Worm (Caenorhabditis elegans): ENCODE results near the gene K01A6.6.
A peak's percentile ranks its signal among the peaks of the same experiment; 100 is the strongest.

Gene K01A6.6

DNA sequence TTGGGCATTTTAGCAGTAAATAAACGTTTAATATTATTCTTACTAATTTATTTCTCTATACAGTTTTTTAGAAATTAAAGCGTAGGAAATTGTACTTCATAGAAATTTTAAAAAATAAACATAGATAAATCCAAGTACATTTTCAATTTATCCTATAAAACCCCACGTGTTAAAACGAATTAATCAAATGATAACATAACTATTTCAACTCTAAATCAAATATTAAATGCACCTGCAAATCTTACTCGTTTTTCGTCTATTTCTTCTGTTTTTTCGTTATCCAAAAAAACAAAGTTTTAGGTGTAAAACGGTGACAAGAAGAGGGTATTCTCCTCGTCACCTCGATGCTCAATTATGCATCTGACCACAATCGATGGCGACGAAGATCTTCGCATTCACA is at the start of gene K01A6.6:
Gene K01A6.6 (plus strand): TSS at position 301 of the 400 bp plus-strand sequence.
- TF ChIP-seq flt-1 (GFP tag; IDR thresholded peaks at IDR 0.05) (no peak), ref-1 (GFP tag; conservative IDR thresholded peaks at IDR 0.05) (no peak), tab-1 (GFP tag; IDR thresholded peaks at IDR 0.05) (no peak), ztf-29 (GFP tag; IDR thresholded peaks at IDR 0.05) (no peak), med-1 (GFP tag; optimal IDR thresholded peaks at IDR 0.05; ENCODE audit: insufficient read depth) (no peak), klf-2 (GFP tag; conservative IDR thresholded peaks at IDR 0.05) (no peak), T22C8.4 (GFP tag; IDR thresholded peaks at IDR 0.05) (no peak), ztf-23 (GFP tag; IDR thresholded peaks at IDR 0.05) (no peak), cog-1 (tag; optimal IDR thresholded peaks at IDR 0.05) (no peak)

ce11 chrIV:11688018-11688417 is 47.1 kb upstream of the K01A6.6 start, which contains the start of gene ZK792.5:
ZK792.5 (minus strand) TSS chrIV:11688118.
- TF ChIP-seq med-1 (GFP tag; optimal IDR thresholded peaks at IDR 0.05; ENCODE audit: insufficient read depth) (no peak), ref-1 (GFP tag; conservative IDR thresholded peaks at IDR 0.05) (no peak), tab-1 (GFP tag; IDR thresholded peaks at IDR 0.05) (no peak), T22C8.4 (GFP tag; IDR thresholded peaks at IDR 0.05) (no peak), flt-1 (GFP tag; IDR thresholded peaks at IDR 0.05) (no peak), klf-2 (GFP tag; conservative IDR thresholded peaks at IDR 0.05) (no peak), ztf-23 (GFP tag; IDR thresholded peaks at IDR 0.05) (no peak), cog-1 (tag; optimal IDR thresholded peaks at IDR 0.05) (no peak), ztf-29 (GFP tag; IDR thresholded peaks at IDR 0.05) (no peak)

DNA sequence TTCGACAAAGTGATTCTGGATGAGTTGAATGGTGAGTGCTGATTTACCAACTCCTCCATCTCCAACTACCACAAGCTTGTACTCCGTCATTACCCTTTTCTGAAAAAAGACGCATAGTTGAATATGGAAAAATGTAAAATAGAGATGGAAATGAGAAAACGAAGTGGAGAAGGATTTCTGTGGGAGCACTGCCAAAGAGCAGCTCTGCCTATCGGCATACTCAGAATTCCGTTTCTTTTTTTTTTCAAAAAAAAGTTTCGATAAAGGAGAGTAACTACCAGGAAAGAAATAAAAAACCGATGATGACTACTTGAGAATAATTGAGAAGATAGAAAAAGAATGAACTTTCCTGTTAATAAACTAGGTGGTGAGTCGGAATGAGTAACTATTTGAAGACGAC is 44.1 kb upstream of the K01A6.6 start, which contains the start of gene let-60:
Gene let-60 (minus strand): TSS at position 101 of the 400 bp plus-strand sequence.
- TF ChIP-seq klf-2 (GFP tag; conservative IDR thresholded peaks at IDR 0.05) (no peak), med-1 (GFP tag; optimal IDR thresholded peaks at IDR 0.05; ENCODE audit: insufficient read depth) (no peak), flt-1 (GFP tag; IDR thresholded peaks at IDR 0.05) (no peak), T22C8.4 (GFP tag; IDR thresholded peaks at IDR 0.05) (no peak), ztf-23 (GFP tag; IDR thresholded peaks at IDR 0.05) (no peak), cog-1 (tag; optimal IDR thresholded peaks at IDR 0.05) (no peak), ztf-29 (GFP tag; IDR thresholded peaks at IDR 0.05) (no peak), ref-1 (GFP tag; conservative IDR thresholded peaks at IDR 0.05) (no peak), tab-1 (GFP tag; IDR thresholded peaks at IDR 0.05) (no peak)

DNA sequence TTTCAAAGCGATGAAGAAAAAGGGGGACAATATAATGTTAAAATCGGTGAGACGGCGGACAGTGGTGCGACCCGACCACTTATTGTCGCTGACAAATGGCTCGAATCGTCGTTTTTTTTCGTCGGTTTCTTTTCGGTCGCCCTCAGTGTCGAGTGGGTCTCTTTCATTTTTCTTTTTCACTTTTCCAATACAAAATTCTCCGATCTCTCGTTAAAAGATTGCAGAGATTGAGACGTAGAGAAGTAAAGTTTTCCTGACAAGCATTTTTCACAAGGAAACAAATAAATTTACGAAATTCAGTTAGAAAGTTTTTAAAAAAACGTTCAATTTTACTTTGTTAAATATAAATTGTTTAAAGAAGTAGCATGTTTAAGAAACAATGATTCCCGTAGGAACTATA is 43.6 kb upstream of the K01A6.6 start:
- no peak for TF ChIP-seq med-1 (GFP tag; optimal IDR thresholded peaks at IDR 0.05; ENCODE audit: insufficient read depth)
- TF ChIP-seq flt-1 (GFP tag; IDR thresholded peaks at IDR 0.05) = no peak
- TF ChIP-seq tab-1 (GFP tag; IDR thresholded peaks at IDR 0.05) = no peak
- no peak for TF ChIP-seq ztf-23 (GFP tag; IDR thresholded peaks at IDR 0.05)
- no peak for TF ChIP-seq cog-1 (tag; optimal IDR thresholded peaks at IDR 0.05)
- no peak for TF ChIP-seq ref-1 (GFP tag; conservative IDR thresholded peaks at IDR 0.05)
- no peak for TF ChIP-seq ztf-29 (GFP tag; IDR thresholded peaks at IDR 0.05)
- TF ChIP-seq klf-2 (GFP tag; conservative IDR thresholded peaks at IDR 0.05) = no peak
- no peak for TF ChIP-seq T22C8.4 (GFP tag; IDR thresholded peaks at IDR 0.05)

- peak; percentile 10; the same call in 1 of the 2 replicates for TF ChIP-seq ztf-29 (GFP tag; IDR thresholded peaks at IDR 0.05)
- TF ChIP-seq klf-2 (GFP tag; conservative IDR thresholded peaks at IDR 0.05) = no peak
- TF ChIP-seq flt-1 (GFP tag; IDR thresholded peaks at IDR 0.05) = 0 out of 2 replicates have a peak, but pooled peaks have one; percentile 66
- TF ChIP-seq cog-1 (tag; optimal IDR thresholded peaks at IDR 0.05) = peak; percentile 52
- TF ChIP-seq ztf-23 (GFP tag; IDR thresholded peaks at IDR 0.05) = 0 out of 2 replicates have a peak, but pooled peaks have one; percentile 14
- no peak for TF ChIP-seq tab-1 (GFP tag; IDR thresholded peaks at IDR 0.05)
- TF ChIP-seq T22C8.4 (GFP tag; IDR thresholded peaks at IDR 0.05) = no peak
These were observed 43.0 kb upstream of the K01A6.6 start for ce11 chrIV:11692071-11692673.

DNA sequence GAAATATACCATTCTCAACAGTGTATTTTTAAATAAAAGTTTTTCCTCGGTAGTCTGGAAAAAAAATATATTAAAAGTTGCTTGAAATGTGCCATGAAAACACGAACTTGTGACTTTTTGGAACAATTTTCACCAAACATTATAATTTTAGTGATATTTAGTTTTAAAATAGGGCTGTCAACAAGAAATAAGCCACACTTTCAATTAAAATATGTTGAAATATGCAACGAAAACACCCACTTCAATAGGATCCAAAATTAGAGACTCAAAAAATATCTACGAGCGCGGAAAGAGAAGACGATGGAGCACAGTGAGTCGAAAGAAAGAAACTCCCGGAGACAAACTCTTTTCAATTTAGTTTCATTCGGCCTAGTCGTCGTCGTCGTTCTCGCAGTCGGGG is 41.6 kb upstream of the K01A6.6 start, which contains the start of gene ZK792.12:
Gene ZK792.12 (plus strand): TSS at position 301 of the 400 bp plus-strand sequence.
- TF ChIP-seq klf-2 (GFP tag; conservative IDR thresholded peaks at IDR 0.05) (no peak), T22C8.4 (GFP tag; IDR thresholded peaks at IDR 0.05) (no peak), flt-1 (GFP tag; IDR thresholded peaks at IDR 0.05) (no peak), cog-1 (tag; optimal IDR thresholded peaks at IDR 0.05) (no peak), ztf-29 (GFP tag; IDR thresholded peaks at IDR 0.05) (no peak), med-1 (GFP tag; optimal IDR thresholded peaks at IDR 0.05; ENCODE audit: insufficient read depth) (no peak), ztf-23 (GFP tag; IDR thresholded peaks at IDR 0.05) (no peak)

DNA sequence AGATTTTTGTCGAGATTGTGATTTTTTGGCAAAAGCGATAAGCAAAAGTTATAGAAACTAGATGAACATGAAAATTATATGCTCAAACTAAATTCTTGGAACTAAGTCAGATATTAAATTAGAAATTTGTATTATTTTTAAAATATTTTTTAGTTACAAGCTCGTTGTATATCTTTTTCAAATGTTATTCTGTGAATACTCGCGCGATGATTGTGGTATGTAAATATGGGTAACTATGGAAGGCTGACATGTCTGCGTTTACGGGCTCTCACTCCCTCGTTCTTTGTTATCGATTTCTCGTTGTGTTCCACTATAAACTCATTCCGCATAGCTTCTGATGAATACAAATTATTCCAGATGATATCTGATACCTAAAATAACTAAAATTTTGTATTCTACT is 41.0 kb upstream of the K01A6.6 start, which contains the start of gene ZK792.7:
Gene ZK792.7 (plus strand): TSS at position 301 of the 400 bp plus-strand sequence.
- TF ChIP-seq ztf-29 (GFP tag; IDR thresholded peaks at IDR 0.05) (no peak), cog-1 (tag; optimal IDR thresholded peaks at IDR 0.05) (no peak)

DNA sequence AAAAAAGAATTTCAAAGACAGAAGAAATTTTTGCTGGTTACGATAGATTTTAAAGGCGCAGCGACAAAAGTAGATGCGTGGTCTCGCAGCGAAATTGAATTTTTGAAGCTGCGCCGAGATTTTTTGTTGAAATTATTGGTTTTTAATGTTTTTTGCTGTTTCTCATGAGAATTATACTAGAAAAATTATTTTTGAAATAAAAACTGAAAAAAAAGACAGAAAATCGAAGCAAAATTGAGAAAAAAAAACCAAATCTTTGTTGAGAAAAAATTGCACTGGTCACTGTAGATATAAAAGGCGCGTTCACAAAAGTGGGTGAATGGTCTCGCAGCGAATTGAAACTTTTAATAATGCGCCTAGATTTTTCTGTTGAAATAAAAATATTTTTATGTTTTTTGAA is 39.5 kb upstream of the K01A6.6 start:
- TF ChIP-seq ztf-29 (GFP tag; IDR thresholded peaks at IDR 0.05) = no peak

DNA sequence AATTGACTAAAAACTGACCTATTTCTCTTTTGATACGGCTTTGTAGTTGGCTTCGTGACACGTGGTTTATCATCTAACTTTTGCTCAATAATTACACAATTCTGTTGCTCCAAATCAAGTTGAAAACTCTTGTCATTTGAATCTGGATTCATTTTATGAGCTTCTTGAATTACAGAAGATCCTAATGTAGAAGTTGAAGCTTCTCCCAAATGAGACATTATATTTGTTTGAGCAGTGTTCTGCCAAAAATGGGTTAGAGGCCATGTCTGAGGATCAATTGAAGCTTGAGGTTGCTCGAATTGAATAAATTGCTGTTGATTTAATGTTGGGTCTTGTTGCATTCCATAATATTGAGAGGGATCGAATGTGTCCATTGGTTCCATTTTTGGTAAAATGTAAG is 37.6 kb upstream of the K01A6.6 start:
- TF ChIP-seq flt-1 (GFP tag; IDR thresholded peaks at IDR 0.05) (no peak), ref-1 (GFP tag; conservative IDR thresholded peaks at IDR 0.05) (no peak), med-1 (GFP tag; optimal IDR thresholded peaks at IDR 0.05; ENCODE audit: insufficient read depth) (no peak), tab-1 (GFP tag; IDR thresholded peaks at IDR 0.05) (no peak), ztf-29 (GFP tag; IDR thresholded peaks at IDR 0.05) (no peak), klf-2 (GFP tag; conservative IDR thresholded peaks at IDR 0.05) (no peak), cog-1 (tag; optimal IDR thresholded peaks at IDR 0.05) (no peak), T22C8.4 (GFP tag; IDR thresholded peaks at IDR 0.05) (no peak), ztf-23 (GFP tag; IDR thresholded peaks at IDR 0.05) (no peak)

ce11 chrIV:11700100-11700499 is 35.0 kb upstream of the K01A6.6 start:
- TF ChIP-seq tab-1 (GFP tag; IDR thresholded peaks at IDR 0.05) (no peak), T22C8.4 (GFP tag; IDR thresholded peaks at IDR 0.05) (no peak), ztf-23 (GFP tag; IDR thresholded peaks at IDR 0.05) (no peak), med-1 (GFP tag; optimal IDR thresholded peaks at IDR 0.05; ENCODE audit: insufficient read depth) (no peak)

Data from whole organism, midembryonic.